Fruit fly (Drosophila melanogaster): ENCODE measurements around the gene zfh1.

dm6 chr3R:30781661-30782120 lies 16.0 kb downstream of the zfh1 start:
- TF ChIP-seq CG8478 (optimal IDR thresholded peaks at IDR 0.05) = no peak
- no peak for TF ChIP-seq psq (optimal IDR thresholded peaks at IDR 0.05)
- TF ChIP-seq usp (GFP tag; optimal IDR thresholded peaks at IDR 0.05) = no peak
- TF ChIP-seq Dll (optimal IDR thresholded peaks at IDR 0.05) = peak; percentile 38

All from whole organism.